Fruit fly (Drosophila melanogaster): ENCODE data around the gene CG14220.

The CG14220 gene

DNA sequence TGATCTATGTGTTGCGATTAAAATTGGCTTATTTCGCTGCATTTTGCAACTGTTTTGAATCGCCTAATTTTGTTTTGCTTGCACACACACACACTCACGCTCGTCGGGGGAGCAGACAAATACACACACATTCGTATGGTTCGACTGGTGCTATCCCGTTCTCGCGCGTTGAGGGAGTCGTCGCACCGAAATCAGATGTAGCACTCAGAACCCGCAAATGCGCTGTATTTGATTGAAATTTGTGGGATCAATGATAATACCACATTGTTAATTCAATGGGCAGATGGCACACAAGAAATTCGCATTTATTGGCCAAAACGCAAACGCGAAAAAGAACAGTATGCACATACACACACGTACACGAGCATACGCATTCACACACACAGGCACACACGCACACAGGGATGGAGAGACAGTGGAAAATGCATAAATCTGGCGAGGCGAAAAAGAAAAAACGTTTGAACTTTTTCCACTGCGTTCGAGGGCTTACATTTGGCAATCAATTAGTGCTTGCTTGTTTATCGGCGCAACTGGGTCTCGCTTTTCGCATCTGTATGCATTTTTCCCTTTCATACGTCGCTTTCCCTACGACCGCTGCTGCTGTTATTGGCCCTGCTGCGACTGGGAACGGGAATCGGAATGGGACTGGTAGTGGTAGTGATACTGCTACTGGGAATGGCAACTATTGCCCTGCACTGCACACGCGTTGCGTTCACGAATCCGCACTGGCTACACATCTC lies 22.6 kb downstream of the CG14220 start:
- TF ChIP-seq Mio (GFP tag; optimal IDR thresholded peaks at IDR 0.05) (no peak), h (GFP tag; optimal IDR thresholded peaks at IDR 0.05) (peak; percentile 33), Abd-B (GFP tag; optimal IDR thresholded peaks at IDR 0.05) (peak; percentile 73), foxo (GFP tag; optimal IDR thresholded peaks at IDR 0.05) (peak in 1 of 2 experiments; percentile 33), psq (GFP tag; optimal IDR thresholded peaks at IDR 0.05) (no peak), Hr78 (GFP tag; optimal IDR thresholded peaks at IDR 0.05) (peak; percentile 24), N (GFP tag; optimal IDR thresholded peaks at IDR 0.05) (peak; percentile 89)

DNA sequence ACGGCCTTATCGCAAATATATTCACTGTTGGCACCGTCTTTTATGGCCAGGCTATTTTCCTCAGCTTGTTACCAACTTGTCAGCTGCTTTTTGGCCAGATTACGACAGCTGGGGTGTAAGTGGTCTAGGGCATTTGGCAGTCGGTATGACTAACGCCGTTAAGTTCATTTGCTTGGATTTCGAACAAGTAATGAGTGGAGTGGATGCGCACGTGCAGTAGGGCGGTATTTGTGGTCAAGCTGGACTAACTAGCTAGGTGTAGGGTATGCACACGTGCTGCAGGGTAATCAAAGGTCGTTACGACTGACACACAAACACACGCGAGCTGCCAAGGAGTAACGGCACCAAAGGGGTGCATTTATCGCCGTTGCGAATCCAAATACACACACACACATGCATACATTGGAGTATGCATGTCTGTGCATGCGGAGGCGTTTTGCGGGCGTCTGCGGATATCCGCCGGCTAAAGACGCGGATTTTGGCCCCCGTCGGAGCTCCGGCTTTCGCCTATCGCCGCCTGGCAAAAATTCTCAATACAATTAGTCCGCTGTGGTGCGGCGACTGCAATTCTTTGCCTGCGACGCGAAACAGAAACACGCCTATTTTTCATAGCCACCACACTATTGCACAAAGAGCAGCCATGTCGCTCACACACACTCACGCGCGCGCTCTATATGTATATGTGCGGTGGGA lies 23.6 kb downstream of the CG14220 start:
- peak; percentile 8 for TF ChIP-seq Abd-B (GFP tag; optimal IDR thresholded peaks at IDR 0.05)
- TF ChIP-seq N (GFP tag; optimal IDR thresholded peaks at IDR 0.05), result peak; percentile 83
- TF ChIP-seq brk (GFP tag; optimal IDR thresholded peaks at IDR 0.05), result no peak

DNA sequence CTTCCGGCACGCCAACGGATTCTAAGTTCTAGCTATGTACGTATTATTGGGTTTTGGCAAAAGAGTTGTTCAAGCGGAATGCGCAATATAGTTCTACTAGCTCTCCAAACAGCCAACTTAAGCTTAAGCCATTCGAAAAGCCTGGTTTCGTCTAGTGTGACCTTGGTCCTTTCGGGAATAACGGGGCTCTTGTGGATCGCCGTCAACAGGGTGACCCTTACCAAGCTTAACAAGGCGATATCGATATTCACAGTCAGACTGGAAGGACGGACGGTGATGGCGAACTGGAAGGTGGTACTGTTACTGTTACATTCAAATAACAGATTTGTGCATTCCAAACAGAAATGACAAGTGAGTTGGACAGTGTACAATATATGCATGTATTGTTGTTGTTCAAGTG lies 28.0 kb downstream of the CG14220 start:
- TF ChIP-seq CrebA (GFP tag; optimal IDR thresholded peaks at IDR 0.05; ENCODE audit: borderline replicate concordance), result no peak
- TF ChIP-seq Mio (GFP tag; optimal IDR thresholded peaks at IDR 0.05), result no peak
- no peak for TF ChIP-seq Rel (GFP tag; optimal IDR thresholded peaks at IDR 0.05)
- TF ChIP-seq Rel (tag; optimal IDR thresholded peaks at IDR 0.05), result no peak
- no peak for TF ChIP-seq Dif (GFP tag; optimal IDR thresholded peaks at IDR 0.05; ENCODE audit: partially characterized antibody)

DNA sequence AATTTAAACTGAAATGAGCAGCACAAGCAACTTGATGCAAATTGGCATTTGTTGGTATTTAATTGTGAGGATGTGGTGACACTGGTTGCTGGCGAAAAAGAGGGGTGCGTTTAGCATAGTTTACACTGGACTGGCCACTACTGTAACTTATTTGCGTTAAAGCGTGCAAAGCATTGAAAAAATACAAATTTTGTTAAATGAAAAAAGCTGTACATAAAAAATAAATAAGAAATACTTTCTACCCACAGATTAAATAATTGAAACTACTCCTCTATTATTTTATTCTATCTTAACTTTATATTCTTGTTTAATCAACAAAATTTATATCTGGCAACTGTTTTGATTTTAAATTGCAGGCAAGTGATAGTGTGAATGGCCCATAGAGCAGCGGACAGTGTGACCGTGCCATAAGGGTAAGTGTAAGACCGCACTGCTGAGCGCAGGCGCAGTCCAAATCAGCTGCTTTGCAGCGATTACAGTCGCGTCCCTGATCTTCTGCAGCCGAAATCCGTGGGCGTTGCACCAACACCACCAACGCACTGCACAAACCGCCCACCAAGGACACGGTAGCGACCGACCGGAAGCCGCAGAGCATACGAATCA lies 35.8 kb downstream of the CG14220 start, which contains the start of the genes Grip84 and car:
Gene Grip84, minus strand, starts transcription at position 51 of the 603 bp plus-strand sequence.
Gene car, plus strand, starts transcription at position 306 of the 603 bp plus-strand sequence.
- TF ChIP-seq N (GFP tag; optimal IDR thresholded peaks at IDR 0.05) (peak; percentile 64), psq (GFP tag; optimal IDR thresholded peaks at IDR 0.05) (peak; percentile 48), HLH106 (tag; optimal IDR thresholded peaks at IDR 0.05) (peak; percentile 66), Abd-B (GFP tag; optimal IDR thresholded peaks at IDR 0.05) (no peak), br (GFP tag; optimal IDR thresholded peaks at IDR 0.05) (no peak), dsf (GFP tag; optimal IDR thresholded peaks at IDR 0.05; ENCODE audit: borderline replicate concordance) (no peak), sv (GFP tag; optimal IDR thresholded peaks at IDR 0.05) (peak; percentile 58), ey (GFP tag; optimal IDR thresholded peaks at IDR 0.05) (peak; percentile 32), CG9705 (GFP tag; optimal IDR thresholded peaks at IDR 0.05) (peak; percentile 37), fru (GFP tag; optimal IDR thresholded peaks at IDR 0.05) (peak; percentile 53)

All from whole organism, wandering third instar larva.